Fruit fly (Drosophila melanogaster) whole organism, prepupa: ENCODE measurements around the gene CG33493.

Source experiments
- CG10631 ChIP-seq: fragments of 200-800 bp; sonication (Bioruptor generic); optimal IDR thresholded peaks from 2 replicates; lab custom pipeline; 2016; ENCODE audit warnings: missing biosample characterization, missing genetic modification characterization
- CG11294 ChIP-seq: fragments of 200-800 bp; sonication (Bioruptor generic); IDR thresholded peaks from 2 replicates; pipeline ENCODE4 v1.3.6; 2022; ENCODE audit warnings: missing biosample characterization, missing genetic modification characterization
- CG11762 ChIP-seq: fragments of 200-800 bp; sonication (Bioruptor generic); optimal IDR thresholded peaks from 3 replicates; lab custom pipeline; 2016; ENCODE audit warnings: missing biosample characterization, missing genetic modification characterization; ENCODE audit not compliant: insufficient read depth
- CG15336 ChIP-seq: fragments of 200-800 bp; sonication (Bioruptor generic); IDR thresholded peaks from 2 replicates; pipeline ENCODE4 v1.3.6; 2022; ENCODE audit warnings: missing biosample characterization, missing genetic modification characterization
- CG16779 ChIP-seq: fragments of 200-800 bp; sonication (Bioruptor generic); optimal IDR thresholded peaks from 3 replicates; lab custom pipeline; 2017; ENCODE audit warnings: missing biosample characterization, mild to moderate bottlenecking, missing genetic modification characterization
- CG31627 ChIP-seq: fragments of 200-800 bp; sonication (Bioruptor generic); optimal IDR thresholded peaks from 3 replicates; lab custom pipeline; 2016; ENCODE audit warnings: missing biosample characterization, missing genetic modification characterization
- CG32006 ChIP-seq: fragments of 200-800 bp; sonication (Bioruptor generic); optimal IDR thresholded peaks from 3 replicates; lab custom pipeline; 2017; ENCODE audit warnings: missing biosample characterization, mild to moderate bottlenecking, missing genetic modification characterization
- CG34406 ChIP-seq: fragments of 200-800 bp; sonication (Bioruptor generic); optimal IDR thresholded peaks from 3 replicates; lab custom pipeline; 2016; ENCODE audit warnings: missing biosample characterization, missing genetic modification characterization
- CG3919 ChIP-seq: fragments of 200-800 bp; sonication (Bioruptor generic); optimal IDR thresholded peaks from 3 replicates; lab custom pipeline; 2016; ENCODE audit warnings: missing biosample characterization, missing genetic modification characterization
- CG4318 ChIP-seq: fragments of 200-800 bp; sonication (Bioruptor generic); optimal IDR thresholded peaks from 3 replicates; lab custom pipeline; 2017; ENCODE audit warnings: missing biosample characterization, mild to moderate bottlenecking, missing genetic modification characterization
- CG6163 ChIP-seq: fragments of 200-800 bp; sonication (Bioruptor generic); IDR thresholded peaks from 3 replicates; pipeline ENCODE4 v1.3.6; 2022; ENCODE audit warnings: missing biosample characterization, missing genetic modification characterization
- CG7368 ChIP-seq: fragments of 200-800 bp; sonication (Bioruptor generic); optimal IDR thresholded peaks from 3 replicates; lab custom pipeline; 2016; ENCODE audit warnings: missing biosample characterization, missing genetic modification characterization
- CG8119 ChIP-seq: fragments of 200-800 bp; sonication (Bioruptor generic); IDR thresholded peaks from 3 replicates; pipeline ENCODE4 v1.3.6; 2022; ENCODE audit warnings: missing biosample characterization, missing genetic modification characterization
- CG8632 ChIP-seq: fragments of 200-800 bp; sonication (Bioruptor generic); optimal IDR thresholded peaks from 3 replicates; lab custom pipeline; 2016; ENCODE audit warnings: missing biosample characterization, missing genetic modification characterization
- CG9139 ChIP-seq: fragments of 200-800 bp; sonication (Bioruptor generic); optimal IDR thresholded peaks from 3 replicates; lab custom pipeline; 2017; ENCODE audit warnings: missing biosample characterization, mild to moderate bottlenecking, missing genetic modification characterization
- Eip75B ChIP-seq: fragments of 200-800 bp; sonication (Bioruptor generic); optimal IDR thresholded peaks from 3 replicates; lab custom pipeline; 2016; ENCODE audit warnings: missing biosample characterization, missing genetic modification characterization
- Ets96B ChIP-seq: fragments of 200-800 bp; optimal IDR thresholded peaks from 2 replicates; lab custom pipeline; 2019; ENCODE audit warnings: missing biosample characterization, mild to moderate bottlenecking, missing genetic modification characterization, moderate library complexity
- Gug ChIP-seq: fragments of 200-800 bp; sonication (Bioruptor generic); IDR thresholded peaks from 2 replicates; pipeline ENCODE4 v1.3.6; 2022; ENCODE audit warnings: missing biosample characterization, missing genetic modification characterization
- Hr38 ChIP-seq: sonication (Bioruptor generic); optimal IDR thresholded peaks from 2 replicates; lab custom pipeline; 2016; ENCODE audit warnings: missing biosample characterization, missing genetic modification characterization
- Hr39 ChIP-seq: fragments of 200-800 bp; sonication (Bioruptor generic); optimal IDR thresholded peaks from 2 replicates; lab custom pipeline; 2016; ENCODE audit warnings: missing biosample characterization, missing genetic modification characterization
- Lpt ChIP-seq: fragments of 200-800 bp; sonication (Bioruptor generic); optimal IDR thresholded peaks from 3 replicates; lab custom pipeline; 2016; ENCODE audit warnings: missing biosample characterization, missing genetic modification characterization
- Met ChIP-seq: fragments of 200-800 bp; sonication (Bioruptor generic); optimal IDR thresholded peaks from 3 replicates; lab custom pipeline; 2016; ENCODE audit warnings: missing biosample characterization, missing genetic modification characterization
- OdsH ChIP-seq: fragments of 200-800 bp; sonication (Bioruptor generic); optimal IDR thresholded peaks from 3 replicates; lab custom pipeline; 2016; ENCODE audit warnings: missing biosample characterization, missing genetic modification characterization
- Smox ChIP-seq: fragments of 200-800 bp; sonication (Bioruptor generic); optimal IDR thresholded peaks from 3 replicates; lab custom pipeline; 2016; ENCODE audit warnings: missing biosample characterization, missing genetic modification characterization
- Sox15 ChIP-seq: fragments of 200-800 bp; sonication (Bioruptor generic); optimal IDR thresholded peaks from 3 replicates; lab custom pipeline; 2016; ENCODE audit warnings: missing biosample characterization, missing genetic modification characterization
- achi ChIP-seq: fragments of 200-800 bp; sonication (Bioruptor generic); optimal IDR thresholded peaks from 3 replicates; lab custom pipeline; 2016; ENCODE audit warnings: missing biosample characterization, missing genetic modification characterization
- cyc ChIP-seq: fragments of 200-800 bp; sonication (Bioruptor generic); optimal IDR thresholded peaks from 3 replicates; lab custom pipeline; 2016; ENCODE audit warnings: missing biosample characterization, missing genetic modification characterization
- eg ChIP-seq: fragments of 200-800 bp; sonication (Bioruptor generic); IDR thresholded peaks from 3 replicates; pipeline ENCODE4 v1.3.6; 2022; ENCODE audit warnings: missing biosample characterization, missing genetic modification characterization
- fd59A ChIP-seq: fragments of 200-800 bp; sonication (Bioruptor generic); optimal IDR thresholded peaks from 2 replicates; lab custom pipeline; 2017; ENCODE audit warnings: missing biosample characterization, mild to moderate bottlenecking, missing genetic modification characterization, missing genetic modification reagents
- fkh ChIP-seq: fragments of 200-800 bp; sonication (Bioruptor generic); optimal IDR thresholded peaks from 3 replicates; lab custom pipeline; 2017; ENCODE audit warnings: missing biosample characterization, mild to moderate bottlenecking, missing genetic modification characterization, moderate library complexity
- net ChIP-seq: fragments of 200-800 bp; sonication (Bioruptor generic); optimal IDR thresholded peaks from 3 replicates; lab custom pipeline; 2016; ENCODE audit warnings: missing biosample characterization, missing genetic modification characterization
- pdm3 ChIP-seq: fragments of 200-800 bp; sonication (Bioruptor generic); optimal IDR thresholded peaks from 3 replicates; lab custom pipeline; 2016; ENCODE audit warnings: missing biosample characterization, missing genetic modification characterization
- salr ChIP-seq, 2 experiments: fragments of 200-800 bp; sonication (Bioruptor generic); optimal IDR thresholded peaks; 3 replicates each; lab custom pipeline; 2016 to 2018; ENCODE audit warnings: missing biosample characterization in 2 of 2, missing genetic modification characterization in 2 of 2, mild to moderate bottlenecking in 1 of 2
- spab ChIP-seq: fragments of 200-800 bp; sonication (Bioruptor generic); optimal IDR thresholded peaks from 2 replicates; lab custom pipeline; 2017; ENCODE audit warnings: missing biosample characterization, mild to moderate bottlenecking, missing genetic modification characterization, missing genetic modification reagents
- svp ChIP-seq: fragments of 200-800 bp; sonication (Bioruptor generic); peaks from one replicate; lab custom pipeline; 2016; ENCODE audit warnings: missing biosample characterization, missing genetic modification characterization
- topi ChIP-seq: fragments of 200-800 bp; sonication (Bioruptor generic); optimal IDR thresholded peaks from 3 replicates; lab custom pipeline; 2016; ENCODE audit warnings: missing biosample characterization, missing genetic modification characterization
- vri ChIP-seq: fragments of 200-800 bp; sonication (Bioruptor generic); optimal IDR thresholded peaks from 3 replicates; lab custom pipeline; 2016; ENCODE audit warnings: missing biosample characterization, mild to moderate bottlenecking, missing genetic modification characterization

The CG33493 gene

DNA sequence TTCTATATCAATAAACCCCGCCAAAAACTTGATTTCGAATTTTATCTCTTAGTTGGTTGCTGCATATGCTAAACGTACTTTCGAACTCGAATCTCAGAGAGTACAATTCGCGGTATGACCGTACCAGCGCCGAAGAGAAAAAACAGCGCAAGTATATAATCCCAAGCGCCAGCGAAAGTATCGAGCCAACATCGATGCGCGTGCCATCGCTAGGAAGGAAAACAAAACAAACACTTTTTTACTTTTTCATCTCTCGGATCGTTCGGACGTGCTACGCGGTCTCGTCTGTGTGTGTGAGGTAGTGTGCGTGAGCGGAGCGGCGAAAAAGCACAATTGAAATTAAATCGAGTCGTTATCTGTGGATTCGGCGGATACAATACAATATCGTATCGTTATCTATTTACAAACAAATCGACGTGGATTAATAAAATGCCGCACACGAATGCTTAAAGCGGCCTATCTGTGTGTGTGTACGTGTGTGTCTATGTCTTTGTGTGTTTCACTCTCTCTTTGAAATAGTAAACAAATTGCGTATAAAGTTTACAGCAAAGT lies 28.4 kb downstream of the CG33493 start, which contains the start of gene simj (continued):
- TF ChIP-seq eg (GFP tag; lab: Robert Waterston, UW): peak; percentile 81
- peak; percentile 34 for TF ChIP-seq OdsH (GFP tag; lab: Kevin White, UChicago)
- TF ChIP-seq Smox (GFP tag; lab: Kevin White, UChicago): peak; percentile 28
- TF ChIP-seq Hr38 (GFP tag; lab: Kevin White, UChicago): no peak
- TF ChIP-seq Sox15 (GFP tag; lab: Kevin White, UChicago): no peak
- peak; percentile 27 for TF ChIP-seq CG9139
- TF ChIP-seq CG11294 (GFP tag; lab: Robert Waterston, UW): no peak
- TF ChIP-seq CG8632 (GFP tag; lab: Kevin White, UChicago): peak; percentile 13
- TF ChIP-seq topi (GFP tag; lab: Kevin White, UChicago): peak; percentile 54
- TF ChIP-seq CG32006 (GFP tag; lab: Kevin White, UChicago): no peak
- TF ChIP-seq Lpt (GFP tag; lab: Kevin White, UChicago): no peak
- TF ChIP-seq CG10631 (GFP tag; lab: Kevin White, UChicago): no peak
- peak; percentile 44; the same call in 2 of the 3 replicates for TF ChIP-seq CG8119 (GFP tag; lab: Robert Waterston, UW)
- peak; percentile 44; the same call in 1 of the 2 replicates for TF ChIP-seq Gug (GFP tag; lab: Robert Waterston, UW)
- TF ChIP-seq CG15336: peak; percentile 57; the same call in 1 of the 2 replicates
- TF ChIP-seq CG16779: peak; percentile 67
- no peak for TF ChIP-seq CG31627 (GFP tag; lab: Kevin White, UChicago)
- peak; percentile 48 for TF ChIP-seq Eip75B
- TF ChIP-seq CG6163 (GFP tag; lab: Robert Waterston, UW): peak; percentile 77
- no peak for TF ChIP-seq fd59A
- TF ChIP-seq spab: no peak
- peak; percentile 17 for TF ChIP-seq CG34406 (GFP tag; lab: Kevin White, UChicago)
- TF ChIP-seq Met (GFP tag; lab: Kevin White, UChicago): peak; percentile 44
- peak; percentile 60 for TF ChIP-seq vri (GFP tag; lab: Kevin White, UChicago)
- TF ChIP-seq salr (GFP tag; optimal IDR thresholded peaks at IDR 0.05; lab: Kevin White, UChicago): no peak
- TF ChIP-seq Hr39 (GFP tag; lab: Kevin White, UChicago): no peak
- TF ChIP-seq achi (GFP tag; lab: Kevin White, UChicago): peak; percentile 4
- TF ChIP-seq cyc (GFP tag; lab: Kevin White, UChicago): no peak
- peak; percentile 96 for TF ChIP-seq fkh (GFP tag; lab: Kevin White, UChicago)
- no peak for TF ChIP-seq CG4318 (GFP tag; lab: Kevin White, UChicago)
- TF ChIP-seq CG11762: no peak
- peak; percentile 23 for TF ChIP-seq CG7368 (GFP tag; lab: Kevin White, UChicago)
- peak; percentile 36 for TF ChIP-seq Ets96B (tag; lab: Kevin White, UChicago)
- TF ChIP-seq CG3919: peak; percentile 40
- peak; percentile 56 for TF ChIP-seq net (GFP tag; lab: Kevin White, UChicago)
- TF ChIP-seq pdm3: peak; percentile 23

- TF ChIP-seq svp (GFP tag; lab: Kevin White, UChicago): peak; percentile 97
- TF ChIP-seq CG4318 (GFP tag; lab: Kevin White, UChicago): no peak
- no peak for TF ChIP-seq Hr38 (GFP tag; lab: Kevin White, UChicago)
Measured at dm6 chr3L:10663190-10663763, 29.7 kb downstream of the CG33493 start, which contains the start of gene Adi1. Adi1 (plus strand) TSS chr3L:10663376.
